Fruit fly (Drosophila melanogaster): ENCODE results near the gene CG7029.

Gene CG7029

DNA sequence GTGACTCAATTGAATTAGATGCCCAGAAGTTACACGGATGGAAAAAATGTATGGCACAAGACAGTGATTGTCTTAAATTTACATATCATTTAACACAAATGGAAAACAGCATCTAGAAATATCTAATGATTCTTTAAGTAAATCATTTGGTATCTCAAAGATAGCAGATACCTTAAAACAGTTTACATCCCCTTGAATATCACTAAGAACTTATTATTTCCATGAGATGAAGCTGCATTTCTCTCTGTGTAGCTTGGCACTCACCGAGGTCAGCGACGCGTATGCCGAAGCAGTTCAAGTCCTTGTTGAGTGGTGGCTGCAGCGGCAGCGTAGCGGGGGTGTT is 31.1 kb upstream of the CG7029 start:
- TF ChIP-seq fd96Ca (GFP tag; IDR thresholded peaks at IDR 0.05) (no peak), CG10348 (GFP tag; IDR thresholded peaks at IDR 0.05) (no peak), CG4496 (GFP tag; IDR thresholded peaks at IDR 0.05) (no peak), Pif1B (GFP tag; optimal IDR thresholded peaks at IDR 0.05) (no peak), D1 (tag; optimal IDR thresholded peaks at IDR 0.05) (no peak), CG8159 (tag; optimal IDR thresholded peaks at IDR 0.05) (no peak), CG32121 (GFP tag; IDR thresholded peaks at IDR 0.05) (no peak), CG17806 (tag; optimal IDR thresholded peaks at IDR 0.05) (no peak), Pif1A (GFP tag; optimal IDR thresholded peaks at IDR 0.05) (no peak), CG9948 (tag; optimal IDR thresholded peaks at IDR 0.05) (no peak), CG8301 (tag; optimal IDR thresholded peaks at IDR 0.05) (no peak), EcR (GFP tag; optimal IDR thresholded peaks at IDR 0.05) (no peak)

DNA sequence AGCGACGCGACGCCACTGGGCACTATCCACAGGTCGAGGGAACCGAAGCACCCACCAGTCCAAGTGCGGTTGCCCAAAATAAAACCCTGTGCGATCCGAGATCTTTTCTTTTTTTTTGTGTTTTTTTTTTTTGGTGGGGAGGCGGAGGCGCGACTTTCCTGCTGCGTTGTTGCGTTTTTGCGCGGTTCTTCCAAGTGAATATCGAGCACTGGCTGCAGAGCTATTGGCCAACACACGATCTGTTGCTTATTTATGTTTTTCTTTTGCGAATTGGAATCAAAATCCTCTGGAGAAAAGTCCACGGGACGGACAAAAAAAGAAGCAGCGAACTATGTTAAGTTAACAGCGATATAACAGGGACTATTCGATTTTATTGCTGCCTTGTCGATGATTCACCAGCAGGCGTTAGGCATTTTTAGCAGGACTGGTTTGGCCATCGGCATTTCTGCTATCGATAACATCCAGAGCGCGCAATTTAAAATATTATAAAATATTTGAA is 29.8 kb upstream of the CG7029 start, which contains the start of gene wge:
Gene wge, minus strand, starts transcription at position 343 of the 499 bp plus-strand sequence.
- TF ChIP-seq CG10348 (GFP tag; IDR thresholded peaks at IDR 0.05) (no peak), CG8301 (tag; optimal IDR thresholded peaks at IDR 0.05) (peak; percentile 72), CG8159 (tag; optimal IDR thresholded peaks at IDR 0.05) (peak; percentile 80), rn (GFP tag; IDR thresholded peaks at IDR 0.05) (peak; percentile 48; the same call in 1 of the 2 replicates), D1 (tag; optimal IDR thresholded peaks at IDR 0.05) (no peak), Pif1B (GFP tag; optimal IDR thresholded peaks at IDR 0.05) (peak; percentile 66), CG15710 (tag; optimal IDR thresholded peaks at IDR 0.05) (peak; percentile 81), CG9948 (tag; optimal IDR thresholded peaks at IDR 0.05) (peak; percentile 62), CG32121 (GFP tag; IDR thresholded peaks at IDR 0.05) (peak; percentile 61), CG4496 (GFP tag; IDR thresholded peaks at IDR 0.05) (peak; percentile 80; the same call in 2 of the 3 replicates), CG13204 (GFP tag; optimal IDR thresholded peaks at IDR 0.05) (peak; percentile 86), fd96Ca (GFP tag; IDR thresholded peaks at IDR 0.05) (peak; percentile 57; the same call in 2 of the 3 replicates), CG17806 (tag; optimal IDR thresholded peaks at IDR 0.05) (peak; percentile 62), Ets98B (GFP tag; IDR thresholded peaks at IDR 0.05) (peak; percentile 66), Snoo (tag; optimal IDR thresholded peaks at IDR 0.05) (peak; percentile 59), EcR (GFP tag; optimal IDR thresholded peaks at IDR 0.05) (peak; percentile 5), CG14655 (GFP tag; optimal IDR thresholded peaks at IDR 0.05) (peak; percentile 86), gl (tag; optimal IDR thresholded peaks at IDR 0.05) (peak; percentile 84), CG12605 (GFP tag; IDR thresholded peaks at IDR 0.05) (peak; percentile 76; the same call in 1 of the 2 replicates), Pif1A (GFP tag; optimal IDR thresholded peaks at IDR 0.05) (peak; percentile 83), CG34367 (tag; optimal IDR thresholded peaks at IDR 0.05) (peak; percentile 68)

dm6 chr3R:22724149-22724973 is 26.3 kb upstream of the CG7029 start, which contains the start of gene Irp-1A:
TSS of gene Irp-1A (minus strand) at chr3R:22724587.
- TF ChIP-seq rn (GFP tag; IDR thresholded peaks at IDR 0.05), result no peak
- TF ChIP-seq CG14655 (GFP tag; optimal IDR thresholded peaks at IDR 0.05), result peak; percentile 66
- TF ChIP-seq Pif1B (GFP tag; optimal IDR thresholded peaks at IDR 0.05), result peak; percentile 38
- no peak for TF ChIP-seq fd96Ca (GFP tag; IDR thresholded peaks at IDR 0.05)
- TF ChIP-seq CG17806 (tag; optimal IDR thresholded peaks at IDR 0.05), result peak; percentile 72
- peak; percentile 45 for TF ChIP-seq Snoo (tag; optimal IDR thresholded peaks at IDR 0.05)
- TF ChIP-seq Pif1A (GFP tag; optimal IDR thresholded peaks at IDR 0.05), result peak; percentile 2
- TF ChIP-seq D1 (tag; optimal IDR thresholded peaks at IDR 0.05), result no peak
- peak; percentile 48; the same call in 2 of the 3 replicates for TF ChIP-seq CG4496 (GFP tag; IDR thresholded peaks at IDR 0.05)
- peak; percentile 77 for TF ChIP-seq CG8159 (tag; optimal IDR thresholded peaks at IDR 0.05)
- peak; percentile 86 for TF ChIP-seq EcR (GFP tag; optimal IDR thresholded peaks at IDR 0.05)
- peak; percentile 51 for TF ChIP-seq CG34367 (tag; optimal IDR thresholded peaks at IDR 0.05)
- no peak for TF ChIP-seq CG13204 (GFP tag; optimal IDR thresholded peaks at IDR 0.05)
- TF ChIP-seq CG9948 (tag; optimal IDR thresholded peaks at IDR 0.05), result peak; percentile 73
- TF ChIP-seq CG8301 (tag; optimal IDR thresholded peaks at IDR 0.05), result peak; percentile 72
- peak; percentile 67 for TF ChIP-seq CG15710 (tag; optimal IDR thresholded peaks at IDR 0.05)
- peak; percentile 12 for TF ChIP-seq gl (tag; optimal IDR thresholded peaks at IDR 0.05)
- peak; percentile 71 for TF ChIP-seq Ets98B (GFP tag; IDR thresholded peaks at IDR 0.05)
- peak; percentile 72; the same call in 1 of the 2 replicates for TF ChIP-seq CG32121 (GFP tag; IDR thresholded peaks at IDR 0.05)
- TF ChIP-seq CG10348 (GFP tag; IDR thresholded peaks at IDR 0.05), result no peak
- TF ChIP-seq CG12605 (GFP tag; IDR thresholded peaks at IDR 0.05), result peak; percentile 86

DNA sequence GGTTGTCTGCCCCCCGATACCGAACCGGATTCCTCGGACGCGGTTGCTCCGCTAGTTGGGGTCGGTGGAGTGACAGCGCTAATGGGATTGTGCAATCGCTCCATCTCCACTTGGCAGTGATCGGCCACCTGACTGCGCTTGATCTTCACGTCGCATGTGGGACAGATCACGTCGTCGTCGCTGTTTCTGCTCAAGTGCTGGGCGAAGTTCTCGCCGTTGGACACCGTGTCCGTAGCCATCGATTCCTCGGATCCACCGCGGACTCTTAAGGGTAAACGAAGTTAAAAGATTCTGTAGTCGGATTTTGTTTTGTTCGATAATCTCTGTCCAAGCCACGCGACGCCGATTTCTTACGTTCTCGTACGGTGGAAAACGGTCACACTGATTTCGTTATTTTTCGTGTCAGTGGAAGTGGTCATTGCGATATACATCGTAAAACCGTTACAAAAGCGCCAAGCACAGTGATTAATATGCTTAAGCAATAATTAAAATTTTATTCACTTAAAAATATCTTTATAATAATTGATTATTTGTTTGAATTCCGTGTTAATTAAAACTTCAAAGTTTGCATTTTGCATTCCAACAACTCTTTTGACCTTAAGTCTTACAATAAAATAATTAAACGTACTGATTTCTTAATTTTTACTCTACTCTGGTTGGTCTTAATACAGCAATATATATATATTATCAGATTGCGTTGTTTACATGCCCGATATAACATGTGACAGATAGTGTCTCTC is 24.5 kb upstream of the CG7029 start, which contains the start of gene RNF220:
Gene RNF220, minus strand, starts transcription at position 384 of the 740 bp plus-strand sequence.
- TF ChIP-seq CG15710 (tag; optimal IDR thresholded peaks at IDR 0.05) (peak; percentile 2), fd96Ca (GFP tag; IDR thresholded peaks at IDR 0.05) (no peak), CG17806 (tag; optimal IDR thresholded peaks at IDR 0.05) (no peak), gl (tag; optimal IDR thresholded peaks at IDR 0.05) (no peak), Ets98B (GFP tag; IDR thresholded peaks at IDR 0.05) (no peak), CG12605 (GFP tag; IDR thresholded peaks at IDR 0.05) (no peak), CG32121 (GFP tag; IDR thresholded peaks at IDR 0.05) (no peak; the same call in 1 of the 2 replicates), CG10348 (GFP tag; IDR thresholded peaks at IDR 0.05) (no peak), D1 (tag; optimal IDR thresholded peaks at IDR 0.05) (no peak), CG8159 (tag; optimal IDR thresholded peaks at IDR 0.05) (peak; percentile 25), CG4496 (GFP tag; IDR thresholded peaks at IDR 0.05) (0 out of 3 replicates have a peak, but pooled peaks have one; percentile 29), Snoo (tag; optimal IDR thresholded peaks at IDR 0.05) (peak; percentile 1), CG13204 (GFP tag; optimal IDR thresholded peaks at IDR 0.05) (no peak), Pif1A (GFP tag; optimal IDR thresholded peaks at IDR 0.05) (no peak), Pif1B (GFP tag; optimal IDR thresholded peaks at IDR 0.05) (no peak), CG34367 (tag; optimal IDR thresholded peaks at IDR 0.05) (no peak), rn (GFP tag; IDR thresholded peaks at IDR 0.05) (no peak), CG8301 (tag; optimal IDR thresholded peaks at IDR 0.05) (no peak), EcR (GFP tag; optimal IDR thresholded peaks at IDR 0.05) (no peak), CG9948 (tag; optimal IDR thresholded peaks at IDR 0.05) (no peak), CG14655 (GFP tag; optimal IDR thresholded peaks at IDR 0.05) (peak; percentile 41)
